Worm (Caenorhabditis elegans): Measurements from ENCODE around the gene Y37E11B.6.
"Not testable (repeated sequence)": the region's sequence is repeated elsewhere in the genome, so short reads cannot be mapped to it uniquely, and the experiment has no call there.

The Y37E11B.6 gene

DNA sequence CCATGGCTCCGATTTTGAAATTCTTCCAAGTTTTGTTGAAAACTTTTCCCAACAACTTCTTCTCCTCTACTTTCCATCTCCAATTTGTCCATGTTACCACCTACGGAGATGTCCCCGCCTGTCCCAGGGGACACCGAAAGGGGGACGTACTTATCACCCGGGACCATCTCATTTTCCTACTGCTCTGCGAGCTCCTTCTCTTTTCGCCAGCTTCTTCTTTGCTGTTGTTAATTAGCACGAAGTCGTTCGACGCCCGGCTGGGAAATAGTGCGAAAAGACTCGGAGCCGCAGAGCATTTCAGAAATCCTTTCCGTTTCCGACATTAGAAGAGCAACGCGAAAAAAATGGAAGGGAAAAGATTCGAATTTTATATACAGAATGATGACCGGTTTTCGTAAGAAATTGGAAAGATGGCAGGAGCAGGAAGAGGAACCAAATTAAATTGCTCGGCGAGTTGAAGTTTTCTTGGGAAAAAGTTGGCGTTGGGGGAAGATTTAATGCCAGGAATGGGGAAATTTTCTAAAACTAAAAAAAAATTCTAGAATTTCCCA, 22.8 kb upstream of the Y37E11B.6 start:
- no peak for TF ChIP-seq unc-62 (GFP tag; optimal IDR thresholded peaks at IDR 0.05)

DNA sequence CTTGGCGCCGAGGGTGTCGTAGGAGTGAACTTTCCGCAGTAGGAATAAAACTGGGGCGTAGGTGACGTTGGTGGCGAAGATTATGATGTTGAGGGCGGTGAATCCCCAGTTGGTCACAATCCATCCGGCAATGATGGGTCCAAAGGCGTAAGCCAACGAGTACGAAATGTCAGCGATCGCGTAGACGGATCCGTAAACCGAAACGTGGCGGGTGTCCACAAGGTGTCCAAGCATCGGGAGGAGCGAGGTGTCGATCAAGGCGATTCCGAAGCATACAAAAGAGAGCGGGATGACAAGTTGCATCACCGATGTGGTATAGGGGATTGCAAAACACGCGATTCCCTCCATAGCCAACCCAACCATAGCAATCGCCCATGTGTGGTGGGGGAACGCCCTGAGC, 19.6 kb upstream of the Y37E11B.6 start:
- no peak for TF ChIP-seq unc-62 (GFP tag; optimal IDR thresholded peaks at IDR 0.05)

DNA sequence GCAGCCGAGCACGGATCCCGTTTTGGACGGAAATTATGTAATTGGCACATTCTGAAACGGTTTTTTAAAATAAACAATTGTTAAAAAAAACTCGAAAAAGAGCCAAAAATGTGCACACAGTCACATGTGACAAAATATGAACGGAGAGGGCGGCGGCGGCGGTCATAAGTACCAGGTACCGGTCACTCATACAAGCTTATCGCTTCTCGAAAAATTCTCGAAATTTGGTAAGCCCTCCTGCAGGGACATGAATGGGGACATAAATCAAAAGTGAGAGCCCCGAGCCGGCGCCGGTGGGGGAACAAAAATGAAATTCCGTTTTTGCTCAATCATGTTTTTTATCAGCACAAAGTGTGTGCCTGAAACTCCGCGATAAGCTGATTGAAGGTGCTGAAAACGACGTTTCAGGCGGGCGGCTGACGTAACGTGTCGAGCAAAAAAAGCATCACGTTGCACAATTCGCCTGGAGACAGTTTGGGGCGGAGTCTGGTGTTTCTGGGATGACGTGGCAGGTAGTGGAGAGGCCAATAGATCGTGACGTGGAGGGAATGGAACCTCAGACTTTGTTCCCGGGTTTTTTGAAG, 14.0 kb upstream of the Y37E11B.6 start, which contains the start of gene ltah-1.2:
ltah-1.2 (minus strand) TSS at position 51 of the 584 bp plus-strand sequence.
- TF ChIP-seq unc-62 (GFP tag; optimal IDR thresholded peaks at IDR 0.05) = no peak

DNA sequence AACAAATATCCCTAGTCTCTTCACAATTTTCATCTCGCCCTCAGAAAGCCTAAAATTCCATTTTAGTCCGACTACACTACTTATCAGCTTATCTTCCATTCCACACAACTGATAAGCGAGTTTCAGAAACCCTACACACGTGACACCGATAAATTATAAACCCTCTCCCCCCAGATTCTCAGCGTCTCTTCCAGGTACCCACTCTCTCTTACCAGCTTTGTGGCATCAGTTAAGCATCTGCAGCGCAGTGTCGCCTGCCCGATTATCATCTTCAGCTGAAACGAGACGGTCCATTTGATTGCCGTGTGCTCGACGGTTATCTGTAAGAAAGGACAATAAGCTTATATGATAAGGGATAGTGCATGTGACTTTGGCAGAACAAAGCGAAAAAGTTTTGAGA, 12.7 kb upstream of the Y37E11B.6 start:
- TF ChIP-seq unc-62 (GFP tag; optimal IDR thresholded peaks at IDR 0.05) = no peak

DNA sequence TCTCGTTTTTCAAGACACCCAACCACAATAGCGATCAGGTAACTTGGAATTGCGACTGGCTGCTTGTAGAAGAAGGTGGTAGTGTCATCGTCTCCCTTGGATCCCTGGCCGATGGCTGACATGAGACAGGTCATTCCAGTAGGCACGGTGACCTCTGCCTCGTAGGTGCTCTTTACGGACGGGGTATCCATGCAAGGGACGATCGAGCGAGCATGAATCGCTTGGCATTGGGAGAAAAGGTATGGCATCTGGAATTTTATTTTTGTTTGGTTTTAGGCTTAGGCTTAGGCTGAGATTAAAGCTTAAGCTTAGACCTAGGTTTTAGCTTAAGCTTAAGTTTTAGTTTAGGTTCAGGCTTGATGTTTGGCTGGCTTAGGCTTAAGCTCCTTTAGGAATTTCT, 11.9 kb upstream of the Y37E11B.6 start:
- no peak for TF ChIP-seq unc-62 (GFP tag; optimal IDR thresholded peaks at IDR 0.05)

DNA sequence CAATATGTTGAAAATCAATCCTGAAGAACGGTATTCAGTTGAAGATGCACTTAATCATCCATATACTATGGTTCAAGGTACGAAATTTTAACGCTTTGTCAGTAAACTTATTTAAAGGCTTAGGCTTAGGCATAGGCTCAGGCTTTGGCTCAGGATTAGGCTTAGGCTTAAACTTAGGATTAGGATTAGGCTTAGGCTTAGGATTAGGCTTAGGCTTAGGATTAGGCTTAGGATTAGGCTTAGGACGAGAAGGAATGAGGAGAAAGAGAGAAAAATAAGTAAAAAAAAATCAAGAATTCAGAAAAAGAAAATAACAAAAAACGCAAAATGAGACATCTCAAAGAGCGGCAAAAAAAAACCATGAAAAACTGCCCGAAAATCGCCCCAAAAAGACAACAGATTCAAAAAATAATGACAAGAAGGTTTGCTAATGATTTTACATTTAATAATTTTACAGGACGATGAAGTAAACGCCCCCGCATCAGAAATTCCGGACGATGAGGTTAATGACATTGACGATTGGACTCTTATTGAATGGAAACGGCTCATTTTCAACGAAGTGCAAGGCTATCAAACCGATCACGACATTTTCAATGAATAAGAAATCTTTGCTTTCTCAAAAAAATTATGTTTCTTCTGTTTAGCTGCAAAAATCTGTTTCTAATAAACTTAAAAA, 9.6 kb upstream of the Y37E11B.6 start:
- no peak for TF ChIP-seq unc-62 (GFP tag; optimal IDR thresholded peaks at IDR 0.05)

DNA sequence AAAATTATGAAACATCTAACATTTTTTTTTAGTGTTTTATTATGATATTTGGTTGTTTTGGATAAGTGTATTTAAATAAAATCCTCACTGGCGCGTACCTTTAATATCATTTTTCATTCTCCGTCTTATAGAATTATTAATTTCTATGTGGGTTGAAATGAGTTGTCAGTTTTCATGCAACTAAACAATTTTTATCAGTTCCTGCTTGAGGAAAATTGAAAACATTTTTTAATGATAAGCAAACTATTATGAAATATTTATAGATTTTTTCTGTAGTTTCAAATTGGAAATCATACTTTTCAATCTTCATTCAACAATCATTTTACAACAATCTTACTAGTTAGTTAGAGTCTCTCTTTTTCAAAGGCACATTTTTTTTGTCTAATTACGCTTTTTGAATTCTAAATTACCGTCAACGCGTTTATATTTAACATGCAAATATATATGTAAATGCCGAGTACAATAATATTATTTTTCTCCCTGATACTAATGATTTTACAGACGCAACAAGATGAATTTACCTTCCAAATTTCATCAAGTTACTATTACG, 7.3 kb upstream of the Y37E11B.6 start, which contains the start of the genes Y37E11B.10 and kgb-2:
Y37E11B.10 (minus strand) TSS at position 182 of the 550 bp plus-strand sequence.
kgb-2 (plus strand) TSS at position 500 of the 550 bp plus-strand sequence.
- TF ChIP-seq unc-62 (GFP tag; optimal IDR thresholded peaks at IDR 0.05) = no peak

DNA sequence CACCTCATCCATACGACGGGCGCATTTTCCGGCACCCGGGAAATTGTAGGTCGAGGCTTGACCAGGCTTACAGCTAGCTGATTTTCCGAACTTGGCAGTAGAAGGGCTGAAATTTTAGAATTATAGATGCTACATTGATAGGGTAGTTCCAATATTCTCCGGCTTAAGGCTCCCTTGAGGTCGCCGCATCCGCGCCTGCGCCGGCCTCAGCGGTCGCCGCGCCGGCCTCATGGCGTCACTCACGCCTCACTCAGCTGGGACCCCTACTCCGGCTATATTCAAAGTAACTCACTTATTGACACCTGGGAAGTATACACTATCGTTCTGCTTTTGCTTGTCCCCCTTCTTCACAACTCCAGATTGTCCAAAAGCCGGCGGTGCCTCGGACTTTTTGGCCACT, 5.0 kb upstream of the Y37E11B.6 start:
- TF ChIP-seq unc-62 (GFP tag; optimal IDR thresholded peaks at IDR 0.05) = no peak

DNA sequence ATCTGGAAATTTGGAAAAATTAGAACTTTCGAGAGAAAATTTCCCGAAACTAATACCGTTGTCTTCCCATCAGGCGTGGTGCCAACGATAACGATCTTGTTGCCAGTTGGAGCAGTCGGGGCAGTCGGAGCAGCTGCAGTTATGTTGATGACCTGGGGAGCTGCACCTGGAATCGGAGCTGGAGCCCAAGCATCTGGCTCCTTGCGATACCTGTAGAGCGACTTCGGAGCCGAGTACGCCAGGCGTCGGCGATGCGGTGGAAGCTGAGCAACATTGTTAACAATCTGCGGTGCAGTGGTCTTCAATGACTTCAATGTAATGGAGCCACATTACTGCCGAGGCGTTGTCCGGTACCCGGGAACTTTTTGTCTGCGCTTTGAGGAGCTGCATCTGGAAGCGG, 2.7 kb upstream of the Y37E11B.6 start:
- TF ChIP-seq unc-62 (GFP tag; optimal IDR thresholded peaks at IDR 0.05) = no peak

DNA sequence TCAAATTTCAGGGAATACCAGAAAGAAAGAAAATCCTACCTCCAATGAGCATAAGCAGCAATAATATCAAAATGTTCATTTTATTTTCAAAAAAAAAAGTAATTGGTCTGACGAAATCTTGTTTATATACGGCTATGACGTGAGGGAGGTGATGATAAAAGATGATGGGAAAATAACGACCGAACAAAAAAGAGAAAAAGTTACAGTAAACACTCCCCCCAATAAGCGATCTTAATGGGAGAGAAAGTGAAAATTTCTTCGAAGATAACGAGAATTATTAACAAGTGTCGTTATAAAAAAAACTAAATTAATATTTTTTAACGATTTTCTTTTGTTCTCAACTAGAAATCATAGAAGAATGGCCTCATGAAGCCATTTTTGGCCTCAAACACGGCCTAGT, 852 bp upstream of the Y37E11B.6 start, which contains the start of gene Y37E11B.7:
Y37E11B.7 (minus strand) TSS at position 207 of the 400 bp plus-strand sequence.
- no peak for TF ChIP-seq unc-62 (GFP tag; optimal IDR thresholded peaks at IDR 0.05)

DNA sequence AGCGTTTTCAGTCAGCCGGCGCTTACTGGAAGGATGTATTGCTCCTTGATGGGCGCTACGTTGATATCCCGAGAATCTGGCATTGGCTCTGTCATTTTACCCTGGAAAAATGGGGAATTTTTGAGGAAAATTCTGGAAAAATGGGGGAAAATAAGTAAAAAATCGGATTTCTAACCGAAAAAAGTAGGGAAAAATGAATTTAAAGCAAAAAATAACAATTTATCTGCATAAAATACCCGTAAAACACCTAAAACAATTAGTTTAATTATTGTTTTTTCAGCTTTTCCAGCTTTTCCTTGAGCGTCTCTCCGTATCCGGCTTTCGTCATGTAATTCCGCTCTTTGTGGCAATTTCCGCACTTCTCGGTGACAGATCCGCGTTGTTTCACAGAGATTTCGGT, 654 bp downstream of the Y37E11B.6 start, which contains the start of gene Y37E11B.5:
Y37E11B.5 (minus strand) TSS at position 101 of the 400 bp plus-strand sequence.
- TF ChIP-seq unc-62 (GFP tag; optimal IDR thresholded peaks at IDR 0.05) = no peak

DNA sequence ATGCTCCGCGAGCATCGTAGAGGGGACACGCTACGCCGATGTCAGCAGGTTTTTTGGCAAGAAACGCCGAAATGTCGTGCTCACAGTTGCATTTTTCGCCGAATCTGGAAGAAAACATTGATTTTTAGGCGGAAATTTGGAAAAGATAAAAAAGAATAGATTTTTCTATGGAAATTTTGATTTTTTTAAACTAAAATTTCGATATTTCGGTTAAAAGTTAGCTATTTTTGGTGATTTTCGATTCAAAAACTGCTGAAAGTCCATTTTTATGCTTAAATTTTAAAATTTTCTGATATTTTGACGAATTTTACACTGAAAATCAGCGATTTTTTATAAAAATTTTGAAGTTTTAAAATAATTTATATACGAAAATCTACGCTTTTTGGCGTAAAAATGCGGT, 1.8 kb downstream of the Y37E11B.6 start:
- TF ChIP-seq unc-62 (GFP tag; optimal IDR thresholded peaks at IDR 0.05) = no peak

DNA sequence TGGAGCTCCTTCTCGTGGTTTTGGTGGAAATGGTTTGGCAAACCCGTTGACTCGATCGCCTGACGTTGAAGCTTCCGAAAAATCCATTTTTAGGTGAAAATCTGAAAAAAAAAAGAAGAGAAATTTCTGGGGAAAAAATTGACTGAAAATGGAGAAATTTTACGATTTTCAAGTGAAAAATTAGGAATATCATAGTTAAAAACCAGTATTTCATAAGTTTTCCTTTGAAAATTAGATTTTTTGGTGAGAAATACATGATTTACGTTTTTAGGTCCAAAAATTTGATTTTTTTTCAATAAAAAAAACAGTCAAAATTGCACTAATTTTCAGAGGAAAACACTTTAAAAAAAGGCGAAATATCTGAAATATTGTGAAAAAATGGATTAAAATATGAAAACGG, 5.6 kb downstream of the Y37E11B.6 start, which contains the start of gene taf-2:
taf-2 (minus strand) TSS at position 101 of the 400 bp plus-strand sequence.
- no peak for TF ChIP-seq unc-62 (GFP tag; optimal IDR thresholded peaks at IDR 0.05)

DNA sequence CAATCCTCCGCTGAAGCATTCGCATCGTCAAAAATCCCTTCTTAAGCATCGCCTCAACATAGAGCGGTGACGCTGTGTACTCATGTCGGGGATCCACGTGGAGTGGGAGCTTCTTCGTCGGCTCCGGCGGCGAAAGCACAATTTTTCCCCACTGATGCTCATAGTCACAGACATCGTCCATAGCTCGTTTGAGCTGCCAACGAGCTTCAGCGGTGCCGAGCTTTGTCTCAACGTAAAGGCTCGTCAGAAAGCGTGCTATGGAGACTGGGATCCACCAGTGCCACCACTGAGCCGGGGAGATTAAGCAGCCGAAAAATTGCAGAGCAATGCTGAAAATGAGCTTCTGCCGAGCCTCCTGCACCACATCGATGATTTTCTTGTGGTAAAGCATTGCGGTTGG, 8.3 kb downstream of the Y37E11B.6 start:
- TF ChIP-seq unc-62 (GFP tag; optimal IDR thresholded peaks at IDR 0.05) = no peak

DNA sequence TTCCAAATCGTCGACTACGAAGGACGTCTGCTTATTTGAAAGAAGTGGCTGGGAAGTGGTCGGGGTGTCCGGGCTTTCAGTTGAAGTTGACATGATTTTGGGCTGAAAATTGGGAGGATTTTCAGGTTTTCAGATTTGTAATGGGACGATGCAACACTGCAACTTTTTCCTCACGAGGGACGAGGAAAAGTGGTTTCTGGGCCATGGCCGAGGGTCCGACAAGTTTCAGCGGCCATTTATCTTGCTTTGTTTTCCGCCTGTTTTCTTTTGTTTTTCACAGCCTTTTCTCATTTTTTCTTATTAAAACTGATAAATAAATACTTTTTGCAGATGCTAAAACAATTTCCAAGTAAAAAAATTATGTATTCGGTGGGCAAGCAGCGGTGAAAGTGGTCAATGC, 16.3 kb downstream of the Y37E11B.6 start, which contains the start of gene blos-7:
blos-7 (minus strand) TSS at position 101 of the 400 bp plus-strand sequence.
- not testable (repeated sequence) for TF ChIP-seq unc-62 (GFP tag; optimal IDR thresholded peaks at IDR 0.05)

DNA sequence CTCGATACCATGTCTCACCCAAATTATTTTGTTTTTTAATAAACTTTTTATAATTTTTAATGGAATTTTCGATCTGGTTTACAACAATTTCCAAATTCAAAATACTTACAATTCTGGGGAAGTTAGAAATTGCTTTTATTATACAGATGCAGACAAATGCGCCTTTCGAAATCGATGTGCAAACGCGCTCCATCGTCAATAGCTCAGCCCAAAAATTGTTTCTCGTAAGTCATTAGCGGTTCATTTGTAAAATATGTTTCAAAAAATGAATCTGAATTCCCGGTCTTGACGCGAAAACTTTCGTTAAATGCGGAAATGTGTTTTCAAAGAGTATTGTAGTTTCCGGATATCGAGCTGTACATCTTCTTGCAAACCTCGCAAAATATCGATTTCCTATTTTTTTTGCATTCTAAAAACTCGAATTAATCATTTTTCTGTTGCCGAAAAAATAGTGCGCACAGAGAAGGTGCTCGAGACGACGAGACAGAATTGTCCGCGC, 19.6 kb downstream of the Y37E11B.6 start, which contains the start of gene Y37E11B.1:
Y37E11B.1 (plus strand) TSS at position 145 of the 499 bp plus-strand sequence.
- TF ChIP-seq unc-62 (GFP tag; optimal IDR thresholded peaks at IDR 0.05) = no peak
